Fruit fly (Drosophila melanogaster): ENCODE results near the gene CG17475.

dm6 chr3R:17133897-17134296 is 3.7 kb upstream of the CG17475 start, which contains the start of gene CG31267:
- TF ChIP-seq EcR (GFP tag; optimal IDR thresholded peaks at IDR 0.05) = no peak
- no peak for TF ChIP-seq psq (optimal IDR thresholded peaks at IDR 0.05)
